Fruit fly (Drosophila melanogaster) whole organism, pupa: Measurements from ENCODE around the gene CG46281.

Experiments
- CG12605 ChIP-seq: fragments of 200-800 bp; sonication (Bioruptor generic); IDR thresholded peaks from 2 replicates; pipeline ENCODE4 v1.3.6; 2022; ENCODE audit warnings: missing biosample characterization, missing genetic modification characterization
- CG13204 ChIP-seq: fragments of 200-800 bp; sonication (Bioruptor generic); optimal IDR thresholded peaks from 2 replicates; lab custom pipeline; 2018; ENCODE audit warnings: missing biosample characterization, mild to moderate bottlenecking, missing genetic modification characterization, moderate library complexity
- CG32121 ChIP-seq: fragments of 200-800 bp; sonication (Bioruptor generic); IDR thresholded peaks from 2 replicates; pipeline ENCODE4 v1.3.6; 2022; ENCODE audit warnings: missing biosample characterization, missing genetic modification characterization
- CG8159 ChIP-seq: fragments of 200-800 bp; sonication (Bioruptor generic); optimal IDR thresholded peaks from 3 replicates; lab custom pipeline; 2018; ENCODE audit warnings: missing biosample characterization, mild to moderate bottlenecking, missing genetic modification characterization, moderate library complexity
- CG9948 ChIP-seq: fragments of 200-800 bp; sonication (Bioruptor generic); optimal IDR thresholded peaks from 2 replicates; lab custom pipeline; 2018; ENCODE audit warnings: missing biosample characterization, mild to moderate bottlenecking, missing genetic modification characterization, moderate library complexity
- D1 ChIP-seq: fragments of 200-800 bp; sonication (Bioruptor generic); optimal IDR thresholded peaks from 2 replicates; lab custom pipeline; 2018; ENCODE audit warnings: missing biosample characterization, mild to moderate bottlenecking, missing genetic modification characterization, moderate library complexity
- EcR ChIP-seq: fragments of 200-800 bp; sonication (Bioruptor generic); optimal IDR thresholded peaks from 3 replicates; lab custom pipeline; 2019; ENCODE audit warnings: missing biosample characterization, missing genetic modification characterization, mild to moderate bottlenecking, moderate library complexity, missing genetic modification reagents
- Ets98B ChIP-seq: fragments of 200-800 bp; sonication (Bioruptor generic); IDR thresholded peaks from 2 replicates; pipeline ENCODE4 v1.3.6; 2022; ENCODE audit warnings: missing biosample characterization, missing genetic modification characterization
- Pif1A ChIP-seq: fragments of 200-800 bp; sonication (Bioruptor generic); optimal IDR thresholded peaks from 3 replicates; lab custom pipeline; 2016; ENCODE audit warnings: missing biosample characterization, missing genetic modification characterization
- Pif1B ChIP-seq: fragments of 200-800 bp; sonication (Bioruptor generic); optimal IDR thresholded peaks from 3 replicates; lab custom pipeline; 2016; ENCODE audit warnings: missing biosample characterization, missing genetic modification characterization
- rn ChIP-seq: fragments of 200-800 bp; sonication (Bioruptor generic); IDR thresholded peaks from 2 replicates; pipeline ENCODE4 v1.3.6; 2022; ENCODE audit warnings: missing biosample characterization, missing genetic modification characterization

- no peak for TF ChIP-seq Ets98B
- no peak for TF ChIP-seq Pif1B (GFP tag; lab: Kevin White, UChicago)
- no peak for TF ChIP-seq Pif1A
- TF ChIP-seq CG13204 (GFP tag; lab: Kevin White, UChicago): no peak
- TF ChIP-seq rn (GFP tag; lab: Robert Waterston, UW): no peak
- TF ChIP-seq CG12605: no peak
- TF ChIP-seq CG32121: no peak
- TF ChIP-seq D1 (tag; lab: Kevin White, UChicago): no peak
- TF ChIP-seq CG8159 (tag; lab: Kevin White, UChicago): no peak
- no peak for TF ChIP-seq CG9948 (tag; lab: Kevin White, UChicago)
- TF ChIP-seq EcR: no peak
These were observed 11.1 kb downstream of the CG46281 start for dm6 chr3R:13018995-13019394.
